Fruit fly (Drosophila melanogaster) whole organism: ENCODE results near the gene mud.

ENCODE experiments used
- CG8478 ChIP-seq: fragments of >200 bp; optimal IDR thresholded peaks from 2 replicates; lab custom pipeline; 2018; ENCODE audit warnings: inconsistent platforms
- Dll ChIP-seq: fragments of >200 bp; optimal IDR thresholded peaks from 2 replicates; lab custom pipeline; 2017
- EcR ChIP-seq, 2 experiments: fragments of >200 bp; optimal IDR thresholded peaks; 2 replicates each; lab custom pipeline; 2017; ENCODE audit warnings: missing biosample characterization in 2 of 2, missing genetic modification characterization in 2 of 2, missing genetic modification reagents in 2 of 2
- pan ChIP-seq: fragments of >200 bp; optimal IDR thresholded peaks from 2 replicates; lab custom pipeline; 2017
- psq ChIP-seq: fragments of >200 bp; optimal IDR thresholded peaks from 2 replicates; lab custom pipeline; 2017
- usp ChIP-seq: fragments of >200 bp; optimal IDR thresholded peaks from 2 replicates; lab custom pipeline; 2017; ENCODE audit warnings: missing biosample characterization, missing genetic modification characterization, mixed read lengths

The mud gene

dm6 chrX:14247035-14247786 lies at the start of gene mud:
Gene mud, plus strand, starts transcription at chrX:14247732.
- TF ChIP-seq psq (lab: Kevin White, UChicago) = no peak
- TF ChIP-seq EcR (GFP tag; optimal IDR thresholded peaks at IDR 0.05; lab: Kevin White, UChicago) = no peak
- no peak for TF ChIP-seq CG8478 (lab: Kevin White, UChicago)
- no peak for TF ChIP-seq pan
- no peak for TF ChIP-seq usp (GFP tag; lab: Kevin White, UChicago)
- no peak for TF ChIP-seq Dll (lab: Kevin White, UChicago)

DNA sequence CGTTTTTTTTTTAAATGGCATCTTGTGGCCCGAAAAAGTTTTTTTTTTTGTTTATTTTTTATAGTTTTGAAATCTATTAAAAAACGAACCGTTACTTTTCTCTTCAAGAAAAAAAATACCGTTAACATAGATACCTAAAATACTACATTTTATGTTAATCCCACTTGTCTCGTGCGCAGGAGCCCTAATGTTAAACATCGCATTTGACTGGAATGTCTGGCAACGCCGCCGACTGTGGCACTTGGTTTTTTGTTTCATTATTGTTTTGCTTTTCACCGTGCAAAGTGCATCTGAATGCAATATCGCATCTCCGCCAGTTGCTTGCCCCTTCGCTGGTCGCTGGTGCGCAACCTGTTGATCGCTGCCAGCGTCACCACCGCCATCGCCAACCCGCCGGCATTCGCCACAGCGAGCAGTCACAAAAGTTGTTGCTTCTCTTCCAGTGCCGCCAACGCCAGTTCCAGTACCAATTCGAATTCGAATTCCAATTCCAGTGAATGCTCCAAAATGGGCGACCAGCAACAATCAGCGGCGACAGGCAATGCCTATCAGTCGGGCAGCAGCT lies 47.5 kb upstream of the mud start, which contains the start of gene CG11590:
TSS of gene CG11590 (plus strand) at position 212 of the 565 bp plus-strand sequence.
- TF ChIP-seq EcR (GFP tag; optimal IDR thresholded peaks at IDR 0.05; lab: Kevin White, UChicago) (no peak), Dll (lab: Kevin White, UChicago) (no peak), CG8478 (lab: Kevin White, UChicago) (no peak), pan (no peak), psq (lab: Kevin White, UChicago) (no peak)

dm6 chrX:14201178-14201577 lies 46.4 kb upstream of the mud start, which contains the start of gene Prp16:
Gene Prp16, plus strand, starts transcription at chrX:14201362.
- TF ChIP-seq EcR (GFP tag; optimal IDR thresholded peaks at IDR 0.05; lab: Kevin White, UChicago) = no peak
- TF ChIP-seq pan = no peak
- no peak for TF ChIP-seq CG8478 (lab: Kevin White, UChicago)
- no peak for TF ChIP-seq psq (lab: Kevin White, UChicago)
- no peak for TF ChIP-seq Dll (lab: Kevin White, UChicago)
- no peak for TF ChIP-seq usp (GFP tag; lab: Kevin White, UChicago)

dm6 chrX:14208426-14209208 lies 38.9 kb upstream of the mud start:
- no peak for TF ChIP-seq usp (GFP tag; lab: Kevin White, UChicago)
- TF ChIP-seq psq (lab: Kevin White, UChicago) = no peak
- TF ChIP-seq CG8478 (lab: Kevin White, UChicago) = no peak
- TF ChIP-seq EcR (GFP tag; optimal IDR thresholded peaks at IDR 0.05; lab: Kevin White, UChicago) = no peak
- TF ChIP-seq pan = no peak
- TF ChIP-seq Dll (lab: Kevin White, UChicago) = no peak

DNA sequence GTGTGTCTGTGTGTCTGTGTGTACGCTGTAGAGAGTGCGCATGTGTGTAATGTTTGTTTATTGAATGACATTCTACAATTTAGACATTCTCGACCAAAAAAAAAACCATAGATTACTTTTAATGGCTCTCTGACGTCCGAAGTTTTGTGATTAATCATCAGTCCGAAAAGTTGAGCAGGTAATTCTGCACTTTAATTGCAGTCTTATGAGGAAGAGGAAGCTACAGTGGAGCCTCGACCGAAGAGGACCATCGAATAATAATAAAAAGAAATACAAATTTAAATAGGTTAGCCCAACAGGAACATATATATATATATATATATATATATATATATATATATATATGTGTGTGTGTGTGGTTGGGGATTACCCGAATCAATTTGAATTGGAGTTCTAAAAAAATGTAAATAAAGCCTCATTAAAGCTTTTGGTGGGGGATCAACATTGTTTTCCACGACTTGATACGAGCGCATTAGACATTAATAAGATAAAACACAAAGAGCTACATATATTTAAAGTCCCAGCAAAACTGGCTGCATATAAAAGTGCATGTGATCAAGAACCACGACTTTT lies 38.2 kb upstream of the mud start:
- no peak for TF ChIP-seq EcR (GFP tag; optimal IDR thresholded peaks at IDR 0.05; lab: Kevin White, UChicago)
- no peak for TF ChIP-seq usp (GFP tag; lab: Kevin White, UChicago)
- no peak for TF ChIP-seq pan

- TF ChIP-seq Dll (lab: Kevin White, UChicago) (peak; percentile 47), CG8478 (lab: Kevin White, UChicago) (no peak), pan (no peak)
Observed at dm6 chrX:14211250-14211944, 36.1 kb upstream of the mud start.

DNA sequence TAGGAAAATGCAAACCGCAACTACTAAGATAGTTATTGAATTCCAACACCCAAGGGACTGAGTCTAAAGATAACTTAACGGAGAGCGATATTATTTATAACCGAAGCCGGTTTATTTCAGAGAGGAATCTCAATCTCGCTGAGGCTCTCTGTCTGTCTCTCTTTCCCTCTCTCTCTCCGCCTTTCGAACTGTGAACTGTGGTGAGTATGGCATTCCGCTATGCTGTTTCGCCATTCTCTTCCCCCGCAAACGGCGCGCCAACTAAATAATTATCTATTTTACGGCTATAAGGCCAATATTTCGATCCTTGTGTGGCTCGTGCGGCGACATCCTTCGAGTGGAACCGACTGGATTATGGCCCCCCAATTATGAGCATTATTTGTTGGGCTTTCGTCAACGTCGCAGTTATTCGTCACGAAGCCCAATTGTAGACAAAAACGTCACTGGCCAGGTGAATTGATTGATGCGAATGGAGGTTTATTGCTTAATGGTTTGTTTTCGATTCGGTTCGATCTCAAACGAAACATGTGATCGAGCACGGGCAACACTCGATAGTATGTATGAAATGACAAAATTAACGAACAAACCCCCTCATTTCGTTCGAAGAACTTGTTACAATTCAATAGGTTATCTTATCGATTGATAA lies 35.3 kb upstream of the mud start:
- no peak for TF ChIP-seq pan
- TF ChIP-seq EcR (GFP tag; optimal IDR thresholded peaks at IDR 0.05; lab: Kevin White, UChicago) = no peak

DNA sequence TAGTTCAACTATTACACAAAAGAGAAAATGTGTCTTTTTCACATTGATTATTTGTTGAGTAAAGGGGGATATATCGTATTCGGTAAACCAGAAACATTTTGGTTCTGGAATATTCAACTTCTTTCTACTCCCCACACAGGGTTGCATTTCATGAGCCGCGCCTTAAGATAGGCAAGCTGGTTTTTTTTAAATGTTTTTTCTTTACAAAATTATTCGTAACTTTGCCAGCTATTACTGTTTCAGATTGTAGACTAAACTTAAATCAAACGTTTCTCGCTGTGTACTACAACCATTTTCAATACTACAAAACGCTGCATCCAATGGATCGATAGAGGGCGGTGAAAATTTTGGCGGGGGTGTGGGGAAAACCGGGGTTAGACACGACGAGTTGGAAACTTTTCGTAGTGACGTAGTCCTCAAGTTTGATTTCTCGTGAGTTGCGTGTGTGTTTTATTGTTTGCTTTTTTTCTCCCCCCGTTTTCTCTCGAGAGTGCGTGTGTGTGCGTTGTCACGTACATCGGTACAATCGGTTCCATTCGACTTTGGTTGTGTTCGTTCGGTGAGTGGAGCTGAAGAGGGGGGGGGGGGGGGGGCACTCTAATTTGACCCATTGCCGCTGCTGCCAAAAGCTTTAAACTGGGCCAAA lies 33.9 kb upstream of the mud start:
- no peak for TF ChIP-seq CG8478 (lab: Kevin White, UChicago)
- TF ChIP-seq Dll (lab: Kevin White, UChicago) = no peak

dm6 chrX:14214505-14215449 lies 32.8 kb upstream of the mud start:
- no peak for TF ChIP-seq psq (lab: Kevin White, UChicago)
- no peak for TF ChIP-seq Dll (lab: Kevin White, UChicago)
- TF ChIP-seq usp (GFP tag; lab: Kevin White, UChicago) = no peak
- TF ChIP-seq EcR (GFP tag; optimal IDR thresholded peaks at IDR 0.05; lab: Kevin White, UChicago) = no peak
- TF ChIP-seq pan = no peak
- TF ChIP-seq CG8478 (lab: Kevin White, UChicago) = no peak

dm6 chrX:14215834-14216233 lies 31.7 kb upstream of the mud start:
- TF ChIP-seq CG8478 (lab: Kevin White, UChicago) (no peak), EcR (GFP tag; optimal IDR thresholded peaks at IDR 0.05; lab: Kevin White, UChicago) (no peak), usp (GFP tag; lab: Kevin White, UChicago) (no peak), psq (lab: Kevin White, UChicago) (no peak), Dll (lab: Kevin White, UChicago) (no peak), pan (no peak)
